Fruit fly (Drosophila melanogaster) whole organism: ENCODE measurements around the gene CG1024.

Experiments
- CG8478 ChIP-seq: fragments of >200 bp; optimal IDR thresholded peaks from 2 replicates; lab custom pipeline; 2018; ENCODE audit warnings: inconsistent platforms
- Dll ChIP-seq: fragments of >200 bp; optimal IDR thresholded peaks from 2 replicates; lab custom pipeline; 2017
- EcR ChIP-seq, 2 experiments: fragments of >200 bp; optimal IDR thresholded peaks; 2 replicates each; lab custom pipeline; 2017; ENCODE audit warnings: missing biosample characterization in 2 of 2, missing genetic modification characterization in 2 of 2, missing genetic modification reagents in 2 of 2
- pan ChIP-seq: fragments of >200 bp; optimal IDR thresholded peaks from 2 replicates; lab custom pipeline; 2017
- psq ChIP-seq: fragments of >200 bp; optimal IDR thresholded peaks from 2 replicates; lab custom pipeline; 2017
- usp ChIP-seq: fragments of >200 bp; optimal IDR thresholded peaks from 2 replicates; lab custom pipeline; 2017; ENCODE audit warnings: missing biosample characterization, missing genetic modification characterization, mixed read lengths

Gene CG1024

DNA sequence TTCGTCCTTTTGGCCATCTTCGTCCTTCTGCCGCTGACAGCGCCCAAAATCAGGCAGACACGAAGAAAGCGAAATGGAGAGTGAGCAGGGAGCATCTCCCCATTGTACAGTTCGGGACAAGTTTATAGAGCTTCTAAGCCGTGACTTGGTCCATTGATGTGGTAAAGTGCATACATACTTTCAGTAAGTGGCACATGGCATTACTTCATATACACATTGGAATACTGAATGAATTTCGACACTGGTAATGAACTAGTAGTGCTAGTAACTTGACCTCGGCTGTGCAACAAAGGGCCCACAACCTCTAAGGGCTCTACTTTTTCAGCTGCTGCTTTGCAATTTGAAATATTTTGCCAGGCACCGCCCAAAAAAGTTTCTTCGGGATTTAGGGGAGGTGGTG lies 36.1 kb upstream of the CG1024 start:
- TF ChIP-seq usp (no peak), Dll (no peak), pan (lab: Kevin White, UChicago) (no peak), CG8478 (no peak), EcR (GFP tag; optimal IDR thresholded peaks at IDR 0.05; lab: Kevin White, UChicago) (no peak), psq (lab: Kevin White, UChicago) (no peak)

DNA sequence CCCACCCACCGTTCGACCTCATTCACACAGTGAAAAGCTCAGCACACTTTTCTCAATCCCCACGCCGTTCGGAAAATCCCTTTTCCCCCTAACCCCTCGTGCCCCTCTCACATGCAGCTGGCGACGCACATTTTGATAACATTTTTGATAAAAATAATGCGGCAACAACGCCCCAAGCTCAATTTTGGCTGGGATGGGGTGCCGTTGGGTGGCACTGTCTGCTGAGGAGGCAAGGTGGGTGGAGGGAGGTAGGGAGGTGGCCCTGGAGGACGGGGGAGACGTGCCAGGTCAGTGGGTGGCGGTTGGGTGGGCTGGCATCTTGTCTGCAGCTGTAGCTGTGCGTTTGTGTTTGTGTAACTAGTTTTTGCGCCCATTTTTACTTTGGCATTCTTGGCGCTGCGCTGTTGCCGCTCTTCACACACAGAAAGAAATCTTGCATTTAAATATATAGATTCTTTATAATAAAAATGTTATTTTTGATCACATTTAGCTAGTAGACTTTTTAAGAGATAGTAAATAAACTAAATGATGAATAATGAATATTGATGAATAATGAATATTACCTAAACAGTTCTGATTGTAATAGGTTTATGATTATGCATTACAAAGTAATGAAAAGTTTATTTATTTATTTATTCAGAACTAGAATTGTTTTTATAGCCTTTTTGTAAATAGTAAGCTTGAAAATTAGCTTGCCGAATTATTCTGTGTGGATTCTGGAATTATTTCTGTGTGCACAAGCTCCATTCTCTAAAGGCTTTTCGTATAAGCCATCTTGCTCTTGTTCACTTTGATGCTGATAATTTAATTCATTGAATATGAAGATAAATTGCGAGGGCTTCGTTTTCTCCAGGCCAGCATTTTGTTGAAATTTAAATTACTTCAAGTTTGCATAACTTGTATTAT lies 34.6 kb upstream of the CG1024 start:
- TF ChIP-seq Dll (no peak), usp (no peak), psq (lab: Kevin White, UChicago) (no peak), CG8478 (no peak), pan (lab: Kevin White, UChicago) (no peak)

DNA sequence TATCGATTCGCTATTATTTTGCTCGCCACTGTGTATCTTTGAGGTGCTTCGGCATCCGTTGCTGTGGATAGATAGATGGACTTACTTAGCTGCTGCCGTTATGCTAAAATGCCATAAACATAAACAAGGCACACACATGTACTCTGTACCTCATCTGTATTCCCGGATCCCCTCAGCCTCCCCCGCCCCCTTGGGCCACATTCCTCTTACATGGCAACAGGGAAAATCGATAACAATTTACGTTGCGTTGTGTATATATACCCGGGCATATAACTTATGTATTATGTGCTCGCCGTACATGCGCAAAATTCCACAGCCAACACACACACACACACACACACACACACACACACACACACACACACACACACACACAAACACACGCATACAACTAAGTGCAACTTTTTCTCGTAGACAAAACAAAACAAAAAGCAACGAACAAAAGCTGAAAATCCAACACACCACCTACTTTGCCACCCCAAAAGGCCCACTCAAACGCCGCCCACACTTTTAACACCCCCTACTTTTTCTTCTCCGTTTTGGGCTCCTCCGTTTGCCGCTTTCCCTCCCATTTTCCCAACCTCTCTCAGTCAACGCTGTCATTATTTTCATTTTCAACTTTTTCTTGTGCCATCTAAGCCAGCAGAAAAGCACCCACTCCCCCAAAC lies 33.8 kb upstream of the CG1024 start:
- TF ChIP-seq CG8478 (no peak), usp (no peak), psq (lab: Kevin White, UChicago) (no peak), pan (lab: Kevin White, UChicago) (no peak), EcR (GFP tag; optimal IDR thresholded peaks at IDR 0.05; lab: Kevin White, UChicago) (no peak), Dll (no peak)

DNA sequence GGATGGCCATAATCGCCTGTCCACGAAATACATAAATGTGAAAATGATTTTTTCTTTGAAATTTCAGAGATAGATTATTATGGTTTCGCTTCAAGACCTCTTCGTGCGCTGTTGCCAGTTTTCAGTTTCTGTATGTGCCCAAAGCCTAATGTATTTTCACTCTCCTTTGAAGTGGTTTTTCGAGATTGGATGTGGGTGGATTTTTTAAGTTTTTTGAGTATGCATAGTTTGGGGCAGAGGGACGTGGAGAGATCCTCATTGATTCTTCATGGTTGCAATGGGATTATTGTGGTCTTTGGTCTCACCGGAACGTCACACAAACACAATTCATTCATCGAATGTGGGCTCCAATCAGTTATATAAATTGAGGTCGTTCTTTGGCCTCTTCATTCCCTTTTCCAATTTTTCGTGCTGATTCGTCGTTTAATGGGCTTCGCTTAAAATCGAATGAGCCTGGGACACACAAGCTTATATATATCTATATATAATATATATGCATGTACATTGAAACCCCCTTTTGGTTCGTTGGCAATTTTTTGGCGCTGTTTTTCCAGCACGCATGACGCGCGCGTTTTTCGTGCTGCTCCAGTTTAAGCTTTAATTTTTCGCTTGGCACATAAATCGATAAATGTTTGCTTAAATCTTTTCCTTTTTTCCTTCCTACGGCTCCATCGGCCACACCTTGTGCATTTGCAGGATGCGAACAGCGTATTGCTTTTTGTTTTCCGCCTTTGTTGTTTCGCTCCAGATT lies 31.5 kb upstream of the CG1024 start:
- TF ChIP-seq EcR (GFP tag; optimal IDR thresholded peaks at IDR 0.05; lab: Kevin White, UChicago) (no peak), CG8478 (no peak), psq (lab: Kevin White, UChicago) (no peak), pan (lab: Kevin White, UChicago) (no peak), Dll (no peak), usp (no peak)

DNA sequence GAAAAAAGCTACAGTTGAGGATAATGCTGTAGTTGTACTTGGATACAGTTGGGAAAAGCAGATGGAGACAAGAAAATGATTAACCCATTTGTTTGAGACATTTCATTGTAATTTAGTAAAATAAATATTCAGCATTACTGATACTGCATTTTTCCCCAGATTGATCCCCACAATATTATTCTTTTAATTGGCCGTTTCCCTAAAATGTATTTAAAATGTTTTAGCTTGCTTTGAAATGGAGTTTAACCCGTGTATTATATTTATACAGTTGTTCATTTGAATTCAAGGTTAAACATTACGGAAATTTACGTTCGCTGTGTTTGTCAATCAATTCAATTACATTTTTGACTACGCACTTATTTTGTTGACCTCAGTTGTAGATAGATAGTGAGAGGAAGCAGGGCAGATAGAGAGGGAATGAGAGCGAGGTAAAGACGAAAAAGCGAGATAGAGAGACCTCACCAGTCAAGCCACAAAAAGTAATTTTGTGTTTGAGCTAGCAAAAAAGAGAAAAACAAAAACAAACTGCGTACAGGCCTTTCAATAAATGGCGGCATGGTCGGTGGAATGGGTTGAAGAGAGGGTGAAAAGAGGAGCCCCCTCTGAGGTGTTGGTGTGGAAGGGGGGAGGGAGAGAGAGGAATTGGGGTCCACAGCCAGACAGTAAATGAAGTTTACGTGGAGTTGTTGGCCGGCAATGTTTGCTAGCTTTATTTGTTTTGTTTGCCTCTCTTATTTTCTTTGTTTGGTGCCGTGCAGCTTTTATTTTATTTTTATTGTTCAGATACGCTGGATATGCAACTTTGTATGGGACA lies 30.5 kb upstream of the CG1024 start:
- peak in 1 of 2 experiments; percentile 81 for TF ChIP-seq EcR (GFP tag; optimal IDR thresholded peaks at IDR 0.05; lab: Kevin White, UChicago)
- no peak for TF ChIP-seq usp
- no peak for TF ChIP-seq pan (lab: Kevin White, UChicago)

DNA sequence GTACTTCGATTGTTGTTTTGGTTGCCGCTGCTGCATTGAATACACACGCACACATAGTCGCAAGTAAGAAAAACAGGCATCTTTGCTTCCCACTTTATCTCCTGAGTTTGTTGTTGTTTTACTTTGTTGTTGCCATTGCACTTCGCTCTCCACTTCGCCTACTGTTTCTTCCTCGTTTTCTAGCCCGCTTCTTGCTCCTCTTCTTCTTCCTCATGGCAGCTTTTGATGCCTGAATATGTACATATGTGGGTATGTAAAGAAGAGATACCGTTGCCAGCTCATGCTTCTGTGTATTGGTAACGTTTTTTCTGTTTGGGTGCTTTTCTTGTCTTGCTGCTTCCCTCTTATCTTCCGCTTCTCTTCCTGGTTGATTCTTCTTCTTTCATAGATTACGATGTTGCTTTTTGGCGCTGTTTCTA lies 29.0 kb upstream of the CG1024 start:
- TF ChIP-seq usp (no peak), EcR (GFP tag; optimal IDR thresholded peaks at IDR 0.05; lab: Kevin White, UChicago) (peak in 1 of 2 experiments; percentile 62)

DNA sequence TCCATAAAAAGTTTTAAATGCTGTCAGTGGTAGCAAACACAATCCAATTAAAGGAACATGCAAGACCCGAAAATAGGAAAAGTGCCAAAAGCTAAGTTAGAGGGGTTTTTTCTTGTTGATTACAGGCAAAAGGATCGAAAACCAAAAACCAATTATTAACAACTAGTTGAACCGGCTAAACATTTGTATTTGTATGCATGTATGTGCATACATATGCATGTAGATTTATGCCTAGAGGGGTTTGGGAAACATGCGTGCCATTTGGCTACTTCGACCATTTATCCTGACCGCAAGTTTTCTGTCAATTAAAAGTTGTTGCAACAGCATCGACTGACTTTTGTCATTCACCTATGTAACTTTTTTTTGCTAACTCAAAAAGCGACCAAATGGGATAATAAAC lies 28.3 kb upstream of the CG1024 start:
- TF ChIP-seq EcR (GFP tag; optimal IDR thresholded peaks at IDR 0.05; lab: Kevin White, UChicago) (no peak), Dll (no peak), psq (lab: Kevin White, UChicago) (no peak), CG8478 (no peak), pan (lab: Kevin White, UChicago) (no peak), usp (no peak)

DNA sequence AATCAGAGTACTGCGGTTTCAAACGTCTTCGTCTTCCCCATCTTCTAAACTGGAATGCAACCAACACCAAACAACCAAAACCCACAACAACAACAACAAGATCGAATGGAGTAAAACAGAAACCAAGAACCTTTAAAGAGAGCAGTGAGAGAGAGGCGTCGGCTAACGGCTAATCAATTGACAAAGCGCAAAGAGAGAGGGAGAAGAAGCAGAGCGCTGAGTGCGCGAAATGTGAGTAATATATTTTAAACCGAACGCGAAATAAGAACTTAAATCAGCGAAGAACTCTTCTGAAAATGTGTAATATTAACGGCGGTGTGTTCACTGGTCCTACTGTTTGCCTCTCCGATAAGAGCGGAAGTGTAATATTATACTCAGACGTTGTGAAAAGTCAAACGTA lies 27.4 kb upstream of the CG1024 start:
- TF ChIP-seq usp (no peak), pan (lab: Kevin White, UChicago) (no peak), EcR (GFP tag; optimal IDR thresholded peaks at IDR 0.05; lab: Kevin White, UChicago) (no peak), CG8478 (no peak), Dll (no peak), psq (lab: Kevin White, UChicago) (no peak)

DNA sequence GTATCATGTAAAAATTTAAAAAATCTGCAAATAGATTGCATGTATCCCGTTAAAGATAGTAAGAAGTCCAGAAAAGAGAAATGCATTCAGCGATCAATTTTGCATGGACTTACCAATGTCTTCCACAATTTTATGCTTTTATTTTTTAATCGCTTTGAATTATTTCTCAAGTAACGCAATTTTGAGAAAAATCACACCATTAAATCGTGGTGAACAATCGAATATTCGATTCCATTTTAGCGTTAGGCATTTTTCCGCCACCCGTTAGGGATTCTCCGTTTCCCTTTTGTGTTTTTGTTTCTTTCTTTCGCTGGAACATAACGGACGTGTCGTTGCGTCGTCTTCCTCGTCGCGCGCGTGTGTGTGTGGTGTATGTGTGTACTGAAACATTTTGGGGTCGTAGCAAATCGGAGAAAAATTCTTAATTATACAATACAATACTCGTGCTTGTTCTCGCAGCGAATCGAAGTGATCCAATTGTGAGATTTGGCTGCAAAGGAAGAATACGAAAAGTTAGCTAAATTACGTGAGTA lies 26.5 kb upstream of the CG1024 start, which contains the start of gene gpp:
Gene gpp (plus strand): TSS at position 290 of the 533 bp plus-strand sequence.
- no peak for TF ChIP-seq EcR (GFP tag; optimal IDR thresholded peaks at IDR 0.05; lab: Kevin White, UChicago)
- TF ChIP-seq pan (lab: Kevin White, UChicago) = no peak
- no peak for TF ChIP-seq usp
- peak; percentile 21 for TF ChIP-seq psq (lab: Kevin White, UChicago)

DNA sequence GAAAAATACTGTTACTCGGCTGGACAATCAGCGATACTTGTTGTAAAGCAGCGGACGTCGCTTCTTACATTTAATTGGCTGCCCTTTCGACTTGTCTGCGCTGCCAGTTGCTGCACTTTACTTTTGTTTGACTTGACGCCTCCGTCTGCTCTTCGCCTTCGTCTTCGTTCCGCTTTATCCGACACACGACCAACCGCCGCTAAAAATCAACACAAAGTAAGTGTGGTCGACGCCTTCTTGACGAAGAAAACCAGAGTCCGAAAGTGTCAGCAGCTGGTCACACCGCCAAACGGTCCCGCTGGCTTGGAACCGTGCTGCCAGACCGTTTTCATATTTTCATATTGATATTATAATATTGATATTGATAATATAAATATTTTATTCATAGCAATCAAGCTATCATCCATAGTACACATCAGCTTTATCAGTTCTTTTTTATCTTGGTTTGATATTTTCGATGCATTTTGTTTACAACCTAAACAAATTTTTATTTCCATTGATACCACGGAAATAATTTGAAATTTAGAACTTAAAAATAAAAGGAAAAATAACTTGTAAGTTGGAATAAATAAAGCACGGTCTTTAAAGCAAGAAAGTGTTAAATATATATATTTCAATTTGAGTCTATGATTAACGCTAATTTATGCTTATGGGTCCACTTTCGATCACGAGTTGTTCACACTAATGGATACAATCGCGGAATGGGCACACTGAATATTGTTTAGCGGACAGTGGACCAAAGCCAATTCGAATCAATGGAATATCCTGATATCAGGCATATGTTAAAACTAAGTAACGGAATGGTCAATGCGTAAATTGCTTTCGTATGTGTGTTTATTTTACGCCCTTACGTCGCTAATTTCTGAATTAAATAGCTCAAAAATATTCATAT lies 25.8 kb upstream of the CG1024 start, which contains the start of gene Dmtn:
Gene Dmtn (minus strand): TSS at position 222 of the 892 bp plus-strand sequence.
- no peak for TF ChIP-seq pan (lab: Kevin White, UChicago)
- TF ChIP-seq CG8478 = no peak
- no peak for TF ChIP-seq Dll
- no peak for TF ChIP-seq EcR (GFP tag; optimal IDR thresholded peaks at IDR 0.05; lab: Kevin White, UChicago)
- no peak for TF ChIP-seq psq (lab: Kevin White, UChicago)
- TF ChIP-seq usp = no peak
